Worm (Caenorhabditis elegans): ENCODE results near the gene sri-34.

DNA sequence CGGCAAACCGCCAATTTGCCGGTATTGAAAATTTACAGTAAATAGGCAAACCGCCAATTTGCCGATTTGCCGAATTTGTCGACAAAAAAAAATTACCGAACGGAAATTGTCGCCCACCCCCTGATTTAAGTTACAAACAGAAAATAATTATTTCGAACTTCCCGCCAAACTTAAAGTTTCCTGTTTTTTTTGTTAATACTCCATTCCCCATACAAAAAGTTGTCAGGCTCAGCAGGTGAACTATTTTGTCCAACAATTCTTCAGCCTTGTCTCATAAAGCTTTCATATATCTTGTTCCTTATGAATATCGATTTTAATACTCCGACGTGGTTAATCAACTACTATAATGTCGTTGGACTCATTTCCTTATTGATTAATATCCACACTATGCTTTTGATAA, 44.5 kb upstream of the sri-34 start, which contains the start of gene sri-50:
- no peak for TF ChIP-seq ceh-82 (tag; optimal IDR thresholded peaks at IDR 0.05)
- TF ChIP-seq fos-1 (tag; optimal IDR thresholded peaks at IDR 0.05): no peak
- TF ChIP-seq mdl-1 (tag; optimal IDR thresholded peaks at IDR 0.05): no peak
- no peak for TF ChIP-seq nfya-1 (tag; optimal IDR thresholded peaks at IDR 0.05; ENCODE audit: insufficient read depth)
- TF ChIP-seq nhr-77 (tag; optimal IDR thresholded peaks at IDR 0.05): no peak
- no peak for TF ChIP-seq unc-39 (tag; optimal IDR thresholded peaks at IDR 0.05)
- TF ChIP-seq unc-62 (GFP tag; optimal IDR thresholded peaks at IDR 0.05): no peak
- TF ChIP-seq ztf-11 (tag; optimal IDR thresholded peaks at IDR 0.05): no peak
- TF ChIP-seq elt-1 (tag; optimal IDR thresholded peaks at IDR 0.05): no peak
- TF ChIP-seq pqm-1 (tag; optimal IDR thresholded peaks at IDR 0.05): no peak
- TF ChIP-seq sea-2 (GFP tag; optimal IDR thresholded peaks at IDR 0.05): no peak
